Fruit fly (Drosophila melanogaster) whole organism, embryonic: ENCODE results near the gene waw.

Source experiments
- Abd-B ChIP-seq: fragments of 200-800 bp; sonication (Bioruptor generic); optimal IDR thresholded peaks from 2 replicates; lab custom pipeline; 2018; ENCODE audit warnings: missing biosample characterization, mild to moderate bottlenecking, missing genetic modification characterization, moderate library complexity
- Atf6 ChIP-seq: fragments of 200-800 bp; sonication (Bioruptor generic); IDR thresholded peaks from 2 replicates; pipeline ENCODE4 v1.3.6; 2022; ENCODE audit warnings: missing biosample characterization, missing genetic modification characterization
- CG10366 ChIP-seq: fragments of 200-800 bp; sonication (Bioruptor generic); IDR thresholded peaks from 2 replicates; pipeline ENCODE4 v1.3.6; 2022; ENCODE audit warnings: missing biosample characterization, missing genetic modification characterization
- CG10654 ChIP-seq: fragments of 200-800 bp; sonication (Bioruptor generic); optimal IDR thresholded peaks from 2 replicates; lab custom pipeline; 2016; ENCODE audit warnings: missing biosample characterization, missing genetic modification characterization
- CG11398 ChIP-seq: fragments of 200-800 bp; sonication (Bioruptor generic); optimal IDR thresholded peaks from 2 replicates; lab custom pipeline; 2016; ENCODE audit warnings: missing biosample characterization, missing genetic modification characterization
- CG11696 ChIP-seq: fragments of 200-800 bp; sonication (Bioruptor generic); IDR thresholded peaks from 2 replicates; pipeline ENCODE4 v1.3.6; 2022; ENCODE audit warnings: missing biosample characterization, missing genetic modification characterization
- CG12219 ChIP-seq: fragments of 200-800 bp; sonication (Bioruptor generic); optimal IDR thresholded peaks from 3 replicates; lab custom pipeline; 2018; ENCODE audit warnings: missing biosample characterization, mild to moderate bottlenecking, missing genetic modification characterization
- CG12391 ChIP-seq: fragments of 200-800 bp; sonication (Bioruptor generic); optimal IDR thresholded peaks from 3 replicates; lab custom pipeline; 2018; ENCODE audit warnings: missing biosample characterization, mild to moderate bottlenecking, missing genetic modification characterization, moderate library complexity
- CG13287 ChIP-seq: fragments of 200-800 bp; sonication (Bioruptor generic); IDR thresholded peaks from 2 replicates; pipeline ENCODE4 v1.3.6; 2022; ENCODE audit warnings: missing biosample characterization, missing genetic modification characterization; ENCODE audit not compliant: partially characterized antibody
- CG15073 ChIP-seq: fragments of 200-800 bp; sonication (Bioruptor generic); optimal IDR thresholded peaks from 2 replicates; lab custom pipeline; 2016; ENCODE audit warnings: missing biosample characterization, missing genetic modification characterization
- CG15601 ChIP-seq: fragments of 200-800 bp; sonication (Bioruptor generic); optimal IDR thresholded peaks from 3 replicates; lab custom pipeline; 2019; ENCODE audit warnings: missing biosample characterization, mild to moderate bottlenecking, missing genetic modification characterization, moderate library complexity
- CG17385 ChIP-seq: fragments of 200-800 bp; sonication (Bioruptor generic); optimal IDR thresholded peaks from 3 replicates; lab custom pipeline; 2018; ENCODE audit warnings: missing biosample characterization, mild to moderate bottlenecking, missing genetic modification characterization
- CG1792 ChIP-seq: fragments of 200-800 bp; sonication (Bioruptor generic); optimal IDR thresholded peaks from 2 replicates; lab custom pipeline; 2016; ENCODE audit warnings: missing biosample characterization, missing genetic modification characterization
- CG18262 ChIP-seq: fragments of 200-800 bp; optimal IDR thresholded peaks from 3 replicates; lab custom pipeline; 2019; ENCODE audit warnings: missing biosample characterization, mild to moderate bottlenecking, missing genetic modification characterization, moderate library complexity
- CG31388 ChIP-seq: fragments of 200-800 bp; sonication (Bioruptor generic); optimal IDR thresholded peaks from 2 replicates; lab custom pipeline; 2016; ENCODE audit warnings: missing biosample characterization, missing genetic modification characterization
- CG32532 ChIP-seq: fragments of 200-800 bp; sonication (Bioruptor generic); IDR thresholded peaks from 2 replicates; pipeline ENCODE4 v1.3.6; 2022; ENCODE audit warnings: missing biosample characterization, missing genetic modification characterization
- CG32772 ChIP-seq: fragments of 200-800 bp; sonication (Bioruptor generic); IDR thresholded peaks from 2 replicates; pipeline ENCODE4 v1.3.6; 2022; ENCODE audit warnings: missing biosample characterization, missing genetic modification characterization
- CG4730 ChIP-seq: fragments of 200-800 bp; sonication (Bioruptor generic); IDR thresholded peaks from 2 replicates; pipeline ENCODE4 v1.3.6; 2022; ENCODE audit warnings: missing biosample characterization, missing genetic modification characterization
- CG5180 ChIP-seq: fragments of 200-800 bp; sonication (Bioruptor generic); optimal IDR thresholded peaks from 3 replicates; lab custom pipeline; 2017; ENCODE audit warnings: missing biosample characterization, missing genetic modification characterization, mild to moderate bottlenecking, moderate library complexity, missing genetic modification reagents
- CG6689 ChIP-seq: fragments of 200-800 bp; sonication (Bioruptor generic); IDR thresholded peaks from 2 replicates; pipeline ENCODE4 v1.3.6; 2022; ENCODE audit warnings: missing biosample characterization, missing genetic modification characterization
- CG7556 ChIP-seq: fragments of 200-800 bp; sonication (Bioruptor generic); optimal IDR thresholded peaks from 2 replicates; lab custom pipeline; 2017; ENCODE audit warnings: missing biosample characterization, mild to moderate bottlenecking, missing genetic modification characterization
- CG8281 ChIP-seq: fragments of 200-800 bp; sonication (Bioruptor generic); optimal IDR thresholded peaks from 2 replicates; lab custom pipeline; 2018; ENCODE audit warnings: missing biosample characterization, mild to moderate bottlenecking, missing genetic modification characterization, moderate library complexity
- CG8478 ChIP-seq: fragments of >200 bp; optimal IDR thresholded peaks from 2 replicates; lab custom pipeline; 2018
- CG8944 ChIP-seq: fragments of 200-800 bp; sonication (Bioruptor generic); optimal IDR thresholded peaks from 3 replicates; lab custom pipeline; 2016; ENCODE audit warnings: missing biosample characterization, missing genetic modification characterization
- CG9437 ChIP-seq: fragments of 200-800 bp; sonication (Bioruptor generic); optimal IDR thresholded peaks from 2 replicates; lab custom pipeline; 2018; ENCODE audit warnings: missing biosample characterization, mild to moderate bottlenecking, missing genetic modification characterization
- CG9609 ChIP-seq: fragments of 200-800 bp; sonication (Bioruptor generic); optimal IDR thresholded peaks from 3 replicates; lab custom pipeline; 2016; ENCODE audit warnings: missing biosample characterization, missing genetic modification characterization
- CG9932 ChIP-seq: fragments of 200-800 bp; sonication (Bioruptor generic); IDR thresholded peaks from 2 replicates; pipeline ENCODE4 v1.3.6; 2022; ENCODE audit warnings: missing biosample characterization, missing genetic modification characterization
- Fer3 ChIP-seq: fragments of 200-800 bp; sonication (Bioruptor generic); optimal IDR thresholded peaks from 2 replicates; lab custom pipeline; 2018; ENCODE audit warnings: missing biosample characterization, mild to moderate bottlenecking, missing genetic modification characterization, moderate library complexity
- NC2β ChIP-seq: fragments of 200-800 bp; sonication (Bioruptor generic); optimal IDR thresholded peaks from 2 replicates; lab custom pipeline; 2016; ENCODE audit warnings: missing biosample characterization, missing genetic modification characterization
- Oli ChIP-seq: fragments of 200-800 bp; sonication (Bioruptor generic); optimal IDR thresholded peaks from 2 replicates; lab custom pipeline; 2018; ENCODE audit warnings: missing biosample characterization, mild to moderate bottlenecking, missing genetic modification characterization, moderate library complexity
- Rx ChIP-seq: fragments of 200-800 bp; sonication (Bioruptor generic); IDR thresholded peaks from 2 replicates; pipeline ENCODE4 v1.3.6; 2022; ENCODE audit warnings: missing biosample characterization, missing genetic modification characterization
- Sry-δ ChIP-seq: fragments of 200-800 bp; sonication (Bioruptor generic); optimal IDR thresholded peaks from 2 replicates; lab custom pipeline; 2016; ENCODE audit warnings: missing biosample characterization, missing genetic modification characterization
- Tbp ChIP-seq: fragments of >200 bp; optimal IDR thresholded peaks from 2 replicates; lab custom pipeline; 2018; ENCODE audit warnings: missing biosample characterization, missing genetic modification characterization
- ab ChIP-seq: fragments of 200-800 bp; sonication (Bioruptor generic); optimal IDR thresholded peaks from 2 replicates; lab custom pipeline; 2016; ENCODE audit warnings: missing biosample characterization, missing genetic modification characterization
- dan ChIP-seq: fragments of 200-800 bp; sonication (Bioruptor generic); IDR thresholded peaks from 2 replicates; pipeline ENCODE4 v1.3.6; 2022; ENCODE audit warnings: missing biosample characterization, missing genetic modification characterization
- dati ChIP-seq: fragments of 200-800 bp; sonication (Bioruptor generic); IDR thresholded peaks from 2 replicates; pipeline ENCODE4 v1.3.6; 2022; ENCODE audit warnings: missing biosample characterization, missing genetic modification characterization
- disco-r ChIP-seq: fragments of 200-800 bp; sonication (Bioruptor generic); optimal IDR thresholded peaks from 2 replicates; lab custom pipeline; 2016; ENCODE audit warnings: missing biosample characterization, missing genetic modification characterization
- dm ChIP-seq: fragments of 200-800 bp; sonication (Bioruptor generic); optimal IDR thresholded peaks from 3 replicates; lab custom pipeline; 2016; ENCODE audit warnings: missing biosample characterization, missing genetic modification characterization
- fd102C ChIP-seq: fragments of 200-800 bp; sonication (Bioruptor generic); optimal IDR thresholded peaks from 2 replicates; lab custom pipeline; 2018; ENCODE audit warnings: missing biosample characterization, mild to moderate bottlenecking, missing genetic modification characterization, moderate library complexity
- fd3F ChIP-seq: fragments of 200-800 bp; sonication (Bioruptor generic); optimal IDR thresholded peaks from 2 replicates; lab custom pipeline; 2018; ENCODE audit warnings: missing biosample characterization, mild to moderate bottlenecking, missing genetic modification characterization, moderate library complexity
- fu2 ChIP-seq: fragments of 200-800 bp; sonication (Bioruptor generic); optimal IDR thresholded peaks from 2 replicates; lab custom pipeline; 2016; ENCODE audit warnings: missing biosample characterization, missing genetic modification characterization
- gce ChIP-seq: fragments of 200-800 bp; sonication (Bioruptor generic); IDR thresholded peaks from 3 replicates; pipeline ENCODE4 v1.3.6; 2022; ENCODE audit warnings: missing biosample characterization, missing genetic modification characterization
- ken ChIP-seq: fragments of 200-800 bp; sonication (Bioruptor generic); IDR thresholded peaks from 3 replicates; pipeline ENCODE4 v1.3.6; 2022; ENCODE audit warnings: missing biosample characterization, missing genetic modification characterization
- nerfin-1 ChIP-seq: fragments of 200-800 bp; sonication (Bioruptor generic); optimal IDR thresholded peaks from 3 replicates; lab custom pipeline; 2019; ENCODE audit warnings: missing biosample characterization, mild to moderate bottlenecking, missing genetic modification characterization, moderate library complexity
- nerfin-2 ChIP-seq: fragments of 200-800 bp; sonication (Bioruptor generic); IDR thresholded peaks from 2 replicates; pipeline ENCODE4 v1.3.6; 2022; ENCODE audit warnings: missing biosample characterization, missing genetic modification characterization; ENCODE audit not compliant: partially characterized antibody
- peb ChIP-seq: fragments of 200-800 bp; sonication (Bioruptor generic); IDR thresholded peaks from 2 replicates; pipeline ENCODE4 v1.3.6; 2022; ENCODE audit warnings: missing biosample characterization, missing genetic modification characterization
- pho ChIP-seq: fragments of 200-800 bp; sonication (Bioruptor generic); optimal IDR thresholded peaks from 2 replicates; lab custom pipeline; 2016; ENCODE audit warnings: missing biosample characterization, missing genetic modification characterization
- ranshi ChIP-seq: fragments of 200-800 bp; sonication (Bioruptor generic); IDR thresholded peaks from 2 replicates; pipeline ENCODE4 v1.3.6; 2022; ENCODE audit warnings: missing biosample characterization, missing genetic modification characterization
- ro ChIP-seq: fragments of 200-800 bp; sonication (Bioruptor generic); IDR thresholded peaks from 2 replicates; pipeline ENCODE4 v1.3.6; 2022; ENCODE audit warnings: missing biosample characterization, missing genetic modification characterization
- salm ChIP-seq: fragments of 200-800 bp; sonication (Bioruptor generic); optimal IDR thresholded peaks from 2 replicates; lab custom pipeline; 2018; ENCODE audit warnings: missing biosample characterization, mild to moderate bottlenecking, missing genetic modification characterization
- sd ChIP-seq: fragments of 200-800 bp; sonication (Bioruptor generic); optimal IDR thresholded peaks from 3 replicates; lab custom pipeline; 2018; ENCODE audit warnings: missing biosample characterization, mild to moderate bottlenecking, missing genetic modification characterization, moderate library complexity
- trem ChIP-seq: fragments of 200-800 bp; optimal IDR thresholded peaks from 3 replicates; lab custom pipeline; 2019; ENCODE audit warnings: missing biosample characterization, mild to moderate bottlenecking, missing genetic modification characterization, moderate library complexity
- wor ChIP-seq: fragments of 200-800 bp; sonication (Bioruptor generic); IDR thresholded peaks from 2 replicates; pipeline ENCODE4 v1.3.6; 2022; ENCODE audit warnings: missing biosample characterization, missing genetic modification characterization
- zfh2 ChIP-seq: fragments of 200-800 bp; sonication (Bioruptor generic); optimal IDR thresholded peaks from 2 replicates; lab custom pipeline; 2016; ENCODE audit warnings: missing biosample characterization, missing genetic modification characterization

Gene waw

DNA sequence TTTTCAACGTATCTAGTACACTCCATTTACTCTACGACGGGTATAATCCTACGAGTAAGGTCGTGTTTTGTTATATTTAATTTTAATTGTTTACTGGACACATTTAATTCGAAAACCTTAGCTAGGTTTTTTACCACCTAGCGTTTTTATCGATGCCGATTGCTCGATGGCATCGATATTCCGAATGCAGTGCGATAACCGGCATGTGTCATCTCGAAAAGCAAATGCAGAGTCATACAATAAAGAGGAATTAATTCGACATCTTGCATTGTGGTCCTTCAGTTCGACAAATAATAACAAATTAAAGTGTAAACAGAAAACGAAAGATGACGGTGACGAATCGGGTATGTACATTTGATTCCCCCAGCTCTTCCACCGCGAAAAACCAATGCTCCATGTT is 47.0 kb upstream of the waw start, which contains the start of gene Rpt6 (continued):
- no peak for TF ChIP-seq sd (tag; lab: Kevin White, UChicago)
- no peak for TF ChIP-seq fd3F (GFP tag; lab: Kevin White, UChicago)
- TF ChIP-seq ab, result no peak
- no peak for TF ChIP-seq disco-r
- TF ChIP-seq CG9437 (GFP tag; lab: Kevin White, UChicago), result no peak
- no peak for TF ChIP-seq wor
- no peak for TF ChIP-seq peb (GFP tag; lab: Robert Waterston, UW)
- no peak for TF ChIP-seq CG32532 (GFP tag; lab: Robert Waterston, UW)
- no peak for TF ChIP-seq CG15601
- peak; percentile 12 for TF ChIP-seq trem (tag; lab: Kevin White, UChicago)
- TF ChIP-seq CG12391 (tag; lab: Kevin White, UChicago), result no peak
- TF ChIP-seq CG13287 (GFP tag; lab: Robert Waterston, UW), result peak; percentile 80
- no peak for TF ChIP-seq ranshi (GFP tag; lab: Robert Waterston, UW)
- TF ChIP-seq zfh2 (GFP tag; lab: Kevin White, UChicago), result no peak
- TF ChIP-seq CG10366 (GFP tag; lab: Robert Waterston, UW), result no peak
- TF ChIP-seq fu2 (GFP tag; lab: Kevin White, UChicago), result no peak
- no peak for TF ChIP-seq salm (tag; lab: Kevin White, UChicago)
- peak; percentile 10 for TF ChIP-seq pho
- TF ChIP-seq dan (GFP tag; lab: Robert Waterston, UW), result no peak
- no peak for TF ChIP-seq Rx
- no peak for TF ChIP-seq CG10654
- TF ChIP-seq CG12219 (GFP tag; lab: Kevin White, UChicago), result no peak
- TF ChIP-seq CG32772 (GFP tag; lab: Robert Waterston, UW), result no peak
- no peak for TF ChIP-seq CG11398 (GFP tag; lab: Kevin White, UChicago)
- no peak for TF ChIP-seq CG8944 (GFP tag; lab: Kevin White, UChicago)
- no peak for TF ChIP-seq dati
- TF ChIP-seq dm, result no peak
- no peak for TF ChIP-seq NC2β (GFP tag; lab: Kevin White, UChicago)
- no peak for TF ChIP-seq Oli (tag; lab: Kevin White, UChicago)
- TF ChIP-seq CG9609 (GFP tag; lab: Kevin White, UChicago), result no peak
- TF ChIP-seq nerfin-1, result no peak
- TF ChIP-seq CG6689 (GFP tag; lab: Robert Waterston, UW), result no peak
- TF ChIP-seq CG5180, result no peak
- TF ChIP-seq CG31388, result no peak
- TF ChIP-seq ken (GFP tag; lab: Robert Waterston, UW), result no peak
- no peak for TF ChIP-seq CG1792 (GFP tag; lab: Kevin White, UChicago)
- no peak for TF ChIP-seq CG9932 (GFP tag; lab: Robert Waterston, UW)
- peak; percentile 94 for TF ChIP-seq Sry-δ (GFP tag; lab: Kevin White, UChicago)
- no peak for TF ChIP-seq Fer3 (tag; lab: Kevin White, UChicago)
- TF ChIP-seq gce (GFP tag; lab: Robert Waterston, UW), result no peak
- no peak for TF ChIP-seq CG11696 (GFP tag; lab: Robert Waterston, UW)
- no peak for TF ChIP-seq ro
- peak; percentile 59; the same call in 1 of the 2 replicates for TF ChIP-seq nerfin-2 (GFP tag; lab: Robert Waterston, UW)
- TF ChIP-seq Tbp (GFP tag; lab: Kevin White, UChicago), result no peak
- TF ChIP-seq CG8478 (lab: Kevin White, UChicago), result no peak
- TF ChIP-seq CG15073 (GFP tag; lab: Kevin White, UChicago), result no peak
- TF ChIP-seq CG18262 (tag; lab: Kevin White, UChicago), result no peak
- no peak for TF ChIP-seq Abd-B (GFP tag; lab: Kevin White, UChicago)
- no peak for TF ChIP-seq Atf6 (GFP tag; lab: Robert Waterston, UW)
- no peak for TF ChIP-seq CG8281 (tag; lab: Kevin White, UChicago)
- TF ChIP-seq fd102C, result no peak
- no peak for TF ChIP-seq CG4730
- TF ChIP-seq CG7556 (GFP tag; lab: Kevin White, UChicago), result no peak
- TF ChIP-seq CG17385 (GFP tag; lab: Kevin White, UChicago), result no peak
